Worm (Caenorhabditis elegans) whole organism, late embryonic: ENCODE results near the gene F39H12.1.
A peak's percentile ranks its signal among the peaks of the same experiment; 100 is the strongest.

Experiments used
- C08G9.2 ChIP-seq: sonication (generic microtip); optimal IDR thresholded peaks from 2 replicates; lab custom pipeline; 2016; ENCODE audit warnings: mild to moderate bottlenecking, missing genetic modification characterization, moderate library complexity, missing compliant biosample characterization
- C38D4.7 ChIP-seq: fragments of 200-800 bp; sonication (Bioruptor generic); optimal IDR thresholded peaks from 2 replicates; lab custom pipeline; 2018; ENCODE audit warnings: mild to moderate bottlenecking, missing genetic modification characterization, moderate library complexity, missing compliant biosample characterization
- K02D7.2 ChIP-seq: sonication (generic microtip); optimal IDR thresholded peaks from 2 replicates; lab custom pipeline; 2017; ENCODE audit warnings: mild to moderate bottlenecking, missing genetic modification characterization, missing compliant biosample characterization
- K09A11.1 ChIP-seq: sonication (generic microtip); optimal IDR thresholded peaks from 2 replicates; lab custom pipeline; 2017; ENCODE audit warnings: antibody characterized with exemption, mild to moderate bottlenecking, missing genetic modification characterization, missing compliant biosample characterization; ENCODE audit not compliant: insufficient read depth
- ceh-19 ChIP-seq: fragments of 200-800 bp; sonication (Bioruptor generic); optimal IDR thresholded peaks from 2 replicates; lab custom pipeline; 2018; ENCODE audit warnings: mild to moderate bottlenecking, missing genetic modification characterization, missing compliant biosample characterization
- ceh-2 ChIP-seq: sonication (generic microtip); optimal IDR thresholded peaks from 2 replicates; lab custom pipeline; 2016; ENCODE audit warnings: missing genotype, missing genetic modification characterization, missing compliant biosample characterization
- ceh-24 ChIP-seq: sonication (generic microtip); optimal IDR thresholded peaks from 2 replicates; lab custom pipeline; 2016; ENCODE audit warnings: mild to moderate bottlenecking, missing genetic modification characterization, missing compliant biosample characterization
- ceh-31 ChIP-seq: sonication (generic microtip); optimal IDR thresholded peaks from 2 replicates; lab custom pipeline; 2016; ENCODE audit warnings: missing genetic modification characterization, missing compliant biosample characterization
- ceh-34 ChIP-seq: sonication (generic microtip); optimal IDR thresholded peaks from 2 replicates; lab custom pipeline; 2016; ENCODE audit warnings: mild to moderate bottlenecking, missing genetic modification characterization, missing compliant biosample characterization
- ceh-45 ChIP-seq: fragments of 200-800 bp; sonication (Bioruptor generic); IDR thresholded peaks from 2 replicates; pipeline ENCODE4 v1.3.6; 2022; ENCODE audit warnings: missing genetic modification reagents, missing genetic modification characterization, missing compliant biosample characterization
- ceh-48 ChIP-seq: sonication (generic microtip); optimal IDR thresholded peaks from 2 replicates; lab custom pipeline; 2016; ENCODE audit warnings: missing genetic modification characterization, inconsistent platforms, missing compliant biosample characterization
- ceh-6 ChIP-seq: fragments of 200-800 bp; sonication (Bioruptor generic); optimal IDR thresholded peaks from 2 replicates; lab custom pipeline; 2018; ENCODE audit warnings: mild to moderate bottlenecking, missing genetic modification characterization, missing compliant biosample characterization
- dve-1 ChIP-seq: sonication (generic microtip); optimal IDR thresholded peaks from 2 replicates; lab custom pipeline; 2017; ENCODE audit warnings: antibody characterized with exemption, mild to moderate bottlenecking, missing genetic modification characterization, missing compliant biosample characterization
- elt-4 ChIP-seq: sonication (generic microtip); optimal IDR thresholded peaks from 2 replicates; lab custom pipeline; 2016; ENCODE audit warnings: missing genetic modification characterization, missing compliant biosample characterization
- eyg-1 ChIP-seq: sonication (generic microtip); optimal IDR thresholded peaks from 2 replicates; lab custom pipeline; 2016; ENCODE audit warnings: missing genotype, missing genetic modification characterization, missing compliant biosample characterization
- fax-1 ChIP-seq: sonication (generic microtip); optimal IDR thresholded peaks from 2 replicates; lab custom pipeline; 2016; ENCODE audit warnings: missing genotype, missing genetic modification characterization, missing compliant biosample characterization
- gmeb-2 ChIP-seq: sonication (generic microtip); optimal IDR thresholded peaks from 2 replicates; lab custom pipeline; 2016; ENCODE audit warnings: missing genetic modification characterization, inconsistent platforms, missing compliant biosample characterization
- hlh-13 ChIP-seq: fragments of 200-800 bp; sonication (Bioruptor generic); optimal IDR thresholded peaks from 2 replicates; lab custom pipeline; 2018; ENCODE audit warnings: mild to moderate bottlenecking, missing genetic modification characterization, missing compliant biosample characterization
- hlh-30 ChIP-seq: sonication (generic microtip); optimal IDR thresholded peaks from 2 replicates; lab custom pipeline; 2017; ENCODE audit warnings: antibody characterized with exemption, missing genetic modification characterization, missing compliant biosample characterization; ENCODE audit not compliant: insufficient read depth
- hlh-8 ChIP-seq: sonication (generic microtip); optimal IDR thresholded peaks from 2 replicates; lab custom pipeline; 2016; ENCODE audit warnings: missing genotype, missing genetic modification characterization, missing compliant biosample characterization
- lim-6 ChIP-seq: sonication (generic microtip); optimal IDR thresholded peaks from 2 replicates; lab custom pipeline; 2016; ENCODE audit warnings: missing genetic modification characterization, missing compliant biosample characterization
- madf-2 ChIP-seq: sonication (generic microtip); optimal IDR thresholded peaks from 2 replicates; lab custom pipeline; 2017; ENCODE audit warnings: missing genetic modification characterization, missing compliant biosample characterization
- nhr-11 ChIP-seq: fragments of 150-350 bp; optimal IDR thresholded peaks from 2 replicates; lab custom pipeline; 2014; ENCODE audit warnings: missing biosample characterization, missing genetic modification characterization
- nhr-232 ChIP-seq: sonication (generic microtip); optimal IDR thresholded peaks from 2 replicates; lab custom pipeline; 2016; ENCODE audit warnings: missing genetic modification characterization, missing compliant biosample characterization
- npax-4 ChIP-seq: sonication (generic microtip); optimal IDR thresholded peaks from 2 replicates; lab custom pipeline; 2016; ENCODE audit warnings: missing genetic modification characterization, missing compliant biosample characterization
- pha-2 ChIP-seq: sonication (generic microtip); optimal IDR thresholded peaks from 2 replicates; lab custom pipeline; 2017; ENCODE audit warnings: mild to moderate bottlenecking, missing genetic modification characterization, missing compliant biosample characterization
- ref-2 ChIP-seq: sonication (generic microtip); optimal IDR thresholded peaks from 2 replicates; lab custom pipeline; 2016; ENCODE audit warnings: missing genetic modification characterization, missing compliant biosample characterization
- rnt-1 ChIP-seq: sonication (generic microtip); optimal IDR thresholded peaks from 2 replicates; lab custom pipeline; 2016; ENCODE audit warnings: missing genetic modification characterization, missing compliant biosample characterization
- sdc-2 ChIP-seq: sonication (generic microtip); optimal IDR thresholded peaks from 2 replicates; lab custom pipeline; 2016; ENCODE audit warnings: missing genotype, missing genetic modification characterization, missing compliant biosample characterization
- tbx-2 ChIP-seq: sonication (generic microtip); optimal IDR thresholded peaks from 2 replicates; lab custom pipeline; 2016; ENCODE audit warnings: missing genetic modification characterization, missing compliant biosample characterization
- ttx-3 ChIP-seq: sonication (generic microtip); optimal IDR thresholded peaks from 2 replicates; lab custom pipeline; 2016; ENCODE audit warnings: missing genetic modification reagents, missing genetic modification characterization, missing compliant biosample characterization
- unc-3 ChIP-seq, 2 experiments: fragments of 200-800 bp in 1 of 2; sonication (Bioruptor generic) in 1 of 2; sonication (generic microtip) in 1 of 2; conservative IDR thresholded peaks in 1 of 2; optimal IDR thresholded peaks in 1 of 2; 2 replicates each; pipeline versions ENCODE4 v1.3.6 to Lab custom; 2016 to 2022; ENCODE audit warnings: missing compliant biosample characterization in 2 of 2, missing genetic modification characterization in 2 of 2, missing genetic modification reagents in 1 of 2
- unc-42 ChIP-seq: sonication (generic microtip); optimal IDR thresholded peaks from 2 replicates; lab custom pipeline; 2016; ENCODE audit warnings: missing genotype, missing genetic modification characterization, missing compliant biosample characterization
- unc-55 ChIP-seq: sonication (generic microtip); optimal IDR thresholded peaks from 2 replicates; lab custom pipeline; 2017; ENCODE audit warnings: missing biosample characterization, missing genetic modification reagents, missing genetic modification characterization

F39H12.1 gene

DNA sequence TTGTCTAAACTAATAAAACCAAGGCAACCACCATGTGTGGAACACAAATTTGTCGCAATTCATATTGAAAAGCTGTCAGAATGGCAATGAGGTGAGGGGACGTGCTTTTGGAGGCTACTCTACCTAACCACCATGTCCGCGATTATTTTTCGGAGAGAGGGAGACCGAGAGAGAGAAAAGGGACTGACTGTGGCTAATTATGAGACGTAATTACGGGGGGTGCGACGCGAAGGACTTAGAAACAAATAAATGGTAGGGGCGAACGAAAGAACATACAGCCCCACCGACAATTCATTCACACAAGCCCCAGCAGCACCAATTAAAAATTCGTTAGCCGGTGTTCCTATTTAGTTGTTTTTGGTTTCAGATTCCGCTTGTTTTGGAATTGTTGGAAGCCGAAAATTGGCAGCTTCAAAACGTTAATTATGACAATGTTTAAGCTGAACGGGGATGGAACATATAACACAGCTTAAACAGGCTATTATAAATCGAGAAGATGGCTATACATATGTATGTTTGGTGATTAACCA lies 18.2 kb downstream of the F39H12.1 start:
- peak; percentile 84 for TF ChIP-seq ceh-31 (tag; lab: Kevin White, UChicago)
- TF ChIP-seq ceh-6 (GFP tag; lab: Kevin White, UChicago) = no peak
- no peak for TF ChIP-seq unc-55 (GFP tag; lab: Kevin White, UChicago)
- peak; percentile 42 for TF ChIP-seq sdc-2 (tag; lab: Kevin White, UChicago)

DNA sequence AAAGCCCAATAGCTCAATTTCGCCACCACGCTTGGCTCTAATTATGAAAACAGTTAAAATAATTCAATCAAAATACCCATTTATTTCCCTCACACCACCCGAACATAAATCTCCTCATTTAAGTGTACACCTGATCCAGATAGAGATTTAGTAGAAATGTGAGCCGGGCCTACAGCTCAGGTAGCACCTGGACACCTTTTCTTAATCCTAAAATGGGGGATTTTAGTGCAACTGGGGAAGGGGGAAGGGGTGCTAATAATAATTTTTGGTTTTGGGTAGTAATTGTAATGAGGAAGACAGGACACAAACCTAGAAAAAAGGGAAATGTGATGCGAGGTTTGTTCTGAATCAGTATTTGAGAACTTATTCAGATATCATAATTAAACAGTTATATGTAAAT lies 19.0 kb downstream of the F39H12.1 start:
- TF ChIP-seq tbx-2 (tag; lab: Kevin White, UChicago) (no peak), gmeb-2 (tag; lab: Kevin White, UChicago) (no peak), K02D7.2 (no peak), C08G9.2 (tag; lab: Kevin White, UChicago) (no peak), eyg-1 (tag; lab: Kevin White, UChicago) (no peak), rnt-1 (tag; lab: Kevin White, UChicago) (no peak), ttx-3 (no peak), unc-55 (GFP tag; lab: Kevin White, UChicago) (no peak), C38D4.7 (GFP tag; lab: Kevin White, UChicago) (no peak), hlh-8 (no peak), nhr-232 (no peak), dve-1 (tag; lab: Kevin White, UChicago) (no peak), ceh-48 (tag; lab: Kevin White, UChicago) (no peak), ceh-34 (tag; lab: Kevin White, UChicago) (no peak), hlh-30 (no peak), ceh-45 (no peak)

DNA sequence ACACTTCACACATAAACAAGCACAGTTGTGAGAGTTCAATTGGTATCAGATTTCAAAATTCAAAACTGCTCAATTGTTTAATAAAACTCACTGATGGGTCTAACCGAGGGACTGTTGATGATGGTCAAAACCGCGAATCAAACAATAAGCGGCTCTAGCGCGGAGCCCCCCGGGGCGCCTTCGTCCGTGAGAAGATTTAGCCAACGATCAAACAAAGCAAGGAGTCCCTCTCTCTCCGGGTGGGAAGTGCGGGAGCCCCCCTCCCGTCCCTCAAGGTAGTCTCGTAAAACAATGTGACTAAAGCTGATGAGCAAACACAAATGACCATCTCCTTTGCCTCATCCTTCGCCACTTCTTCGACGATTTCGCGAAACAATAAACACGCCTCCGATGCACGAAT lies 23.1 kb downstream of the F39H12.1 start:
- peak; percentile 55 for TF ChIP-seq ceh-34 (tag; lab: Kevin White, UChicago)
- peak; percentile 14 for TF ChIP-seq ceh-2 (tag; lab: Kevin White, UChicago)
- TF ChIP-seq unc-55 (GFP tag; lab: Kevin White, UChicago) = no peak
- no peak for TF ChIP-seq pha-2
- TF ChIP-seq K09A11.1 (tag; lab: Kevin White, UChicago) = no peak
- peak; percentile 32 for TF ChIP-seq ref-2 (tag; lab: Kevin White, UChicago)
- TF ChIP-seq npax-4 = no peak
- no peak for TF ChIP-seq unc-42 (tag; lab: Kevin White, UChicago)

DNA sequence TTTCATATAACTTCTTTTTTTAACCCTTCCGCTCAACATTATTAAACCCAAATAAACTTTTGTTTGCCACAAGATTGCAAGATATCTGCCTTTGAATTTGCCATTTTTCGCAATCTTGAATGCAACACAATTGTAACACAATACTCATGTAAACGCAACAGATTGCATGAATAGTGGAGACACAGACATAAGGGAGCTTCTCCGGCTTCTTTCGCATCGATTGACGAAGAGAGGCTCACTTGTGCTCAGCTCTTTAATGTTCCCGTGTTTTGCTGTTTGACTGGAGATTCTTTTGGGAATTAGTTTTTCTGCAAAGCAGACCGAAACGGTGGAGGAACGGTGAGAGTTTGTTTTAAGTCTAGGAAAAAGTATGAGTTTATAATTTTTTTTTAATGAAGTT lies 24.8 kb downstream of the F39H12.1 start, which contains the start of gene F56F10.2:
TSS of gene F56F10.2 (plus strand) at position 215 of the 400 bp plus-strand sequence.
- TF ChIP-seq unc-42 (tag; lab: Kevin White, UChicago) (peak; percentile 58), ceh-24 (tag; lab: Kevin White, UChicago) (no peak), ceh-34 (tag; lab: Kevin White, UChicago) (peak; percentile 85), ceh-19 (GFP tag; lab: Kevin White, UChicago) (peak; percentile 21), ceh-48 (tag; lab: Kevin White, UChicago) (peak; percentile 58), ceh-31 (tag; lab: Kevin White, UChicago) (peak; percentile 11)

DNA sequence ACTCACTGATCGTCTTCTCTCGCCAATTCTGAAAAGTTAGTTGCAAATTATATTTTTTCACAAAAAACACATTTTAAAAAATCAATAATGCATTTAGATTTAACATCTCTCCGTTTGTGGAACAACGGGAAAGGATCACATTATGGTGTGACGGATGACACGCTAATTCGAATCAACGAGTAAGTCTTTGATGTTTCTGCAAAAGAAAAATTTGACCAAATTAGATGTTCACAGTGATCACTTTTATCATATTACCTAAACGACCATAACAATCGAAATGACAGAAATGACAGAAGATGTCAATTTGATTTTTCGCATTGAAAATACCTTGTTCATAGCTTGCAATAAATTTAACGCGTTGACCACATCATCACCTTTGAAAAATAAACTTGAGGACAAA lies 26.8 kb downstream of the F39H12.1 start:
- TF ChIP-seq hlh-13 (GFP tag; lab: Kevin White, UChicago) = no peak
- TF ChIP-seq madf-2 (tag; lab: Kevin White, UChicago) = no peak
- no peak for TF ChIP-seq hlh-30
- no peak for TF ChIP-seq fax-1 (tag; lab: Kevin White, UChicago)
- no peak for TF ChIP-seq ttx-3
- no peak for TF ChIP-seq K09A11.1 (tag; lab: Kevin White, UChicago)
- no peak for TF ChIP-seq unc-3 (GFP tag; conservative IDR thresholded peaks at IDR 0.05; lab: Robert Waterston, UW)
- TF ChIP-seq unc-3 (tag; optimal IDR thresholded peaks at IDR 0.05; lab: Kevin White, UChicago) = no peak
- TF ChIP-seq hlh-8 = no peak
- TF ChIP-seq lim-6 = no peak
- no peak for TF ChIP-seq dve-1 (tag; lab: Kevin White, UChicago)
- TF ChIP-seq eyg-1 (tag; lab: Kevin White, UChicago) = no peak
- TF ChIP-seq sdc-2 (tag; lab: Kevin White, UChicago) = no peak
- TF ChIP-seq elt-4 (tag; lab: Kevin White, UChicago) = no peak
- TF ChIP-seq nhr-11 (tag; lab: Kevin White, UChicago) = no peak
- TF ChIP-seq ceh-6 (GFP tag; lab: Kevin White, UChicago) = no peak
